Fruit fly (Drosophila melanogaster): ENCODE results near the gene Npc2e.

- TF ChIP-seq br (GFP tag; optimal IDR thresholded peaks at IDR 0.05): no peak
- TF ChIP-seq Abd-B (GFP tag; optimal IDR thresholded peaks at IDR 0.05): no peak
- no peak for TF ChIP-seq Rel (GFP tag; optimal IDR thresholded peaks at IDR 0.05)
- no peak for TF ChIP-seq Rel (tag; optimal IDR thresholded peaks at IDR 0.05)
- TF ChIP-seq sv (GFP tag; optimal IDR thresholded peaks at IDR 0.05): no peak
- peak; percentile 25 for TF ChIP-seq Dif (GFP tag; optimal IDR thresholded peaks at IDR 0.05; ENCODE audit: partially characterized antibody)
- no peak for TF ChIP-seq jim (GFP tag; optimal IDR thresholded peaks at IDR 0.05)
- TF ChIP-seq woc (GFP tag; optimal IDR thresholded peaks at IDR 0.05): peak; percentile 78
- no peak for TF ChIP-seq dsf (GFP tag; optimal IDR thresholded peaks at IDR 0.05; ENCODE audit: borderline replicate concordance)
- peak; percentile 44 for TF ChIP-seq h (GFP tag; optimal IDR thresholded peaks at IDR 0.05)
- TF ChIP-seq Sp1 (GFP tag; optimal IDR thresholded peaks at IDR 0.05): no peak
- peak; percentile 32 for TF ChIP-seq HLH106 (tag; optimal IDR thresholded peaks at IDR 0.05)
- TF ChIP-seq Hnf4 (GFP tag; optimal IDR thresholded peaks at IDR 0.05): peak; percentile 42
- TF ChIP-seq GATAd (GFP tag; optimal IDR thresholded peaks at IDR 0.05): no peak
Measured at dm6 chr3R:10081469-10082111, 28.5 kb downstream of the Npc2e start.
